Worm (Caenorhabditis elegans): ENCODE results near the gene ZK809.1.
A peak's percentile ranks its signal among the peaks of the same experiment; 100 is the strongest.

The ZK809.1 gene

ce11 chrIV:11635437-11636408 lies 6.2 kb upstream of the ZK809.1 start, which contains the start of gene mars-1:
Gene mars-1, minus strand, starts transcription at chrIV:11635487.
- no peak for TF ChIP-seq zag-1 (tag; optimal IDR thresholded peaks at IDR 0.05)
- no peak for TF ChIP-seq elt-1 (tag; optimal IDR thresholded peaks at IDR 0.05)
- no peak for TF ChIP-seq ama-1 (optimal IDR thresholded peaks at IDR 0.05)
- TF ChIP-seq fkh-2 (tag; optimal IDR thresholded peaks at IDR 0.05) = no peak
- no peak for TF ChIP-seq mdl-1 (tag; optimal IDR thresholded peaks at IDR 0.05)
- TF ChIP-seq nhr-67 (tag; optimal IDR thresholded peaks at IDR 0.05) = no peak
- TF ChIP-seq lsy-12 (tag; optimal IDR thresholded peaks at IDR 0.05) = peak; percentile 22
- TF ChIP-seq ZK546.5 (tag; optimal IDR thresholded peaks at IDR 0.05) = no peak
- no peak for TF ChIP-seq ceh-9 (tag; optimal IDR thresholded peaks at IDR 0.05)
- TF ChIP-seq daf-12 (tag; optimal IDR thresholded peaks at IDR 0.05) = no peak
- peak; percentile 56 for TF ChIP-seq nhr-23 (tag; optimal IDR thresholded peaks at IDR 0.05)
- TF ChIP-seq nhr-28 (tag; optimal IDR thresholded peaks at IDR 0.05) = no peak
- TF ChIP-seq nhr-12 (tag; optimal IDR thresholded peaks at IDR 0.05) = no peak
- TF ChIP-seq jun-1 (tag; optimal IDR thresholded peaks at IDR 0.05) = no peak
- no peak for TF ChIP-seq nhr-76 (tag; optimal IDR thresholded peaks at IDR 0.05)
- TF ChIP-seq elt-3 (tag; optimal IDR thresholded peaks at IDR 0.05) = no peak
- TF ChIP-seq lin-39 (tag; optimal IDR thresholded peaks at IDR 0.05) = no peak
- no peak for TF ChIP-seq nhr-77 (tag; optimal IDR thresholded peaks at IDR 0.05)
- no peak for TF ChIP-seq unc-62 (GFP tag; optimal IDR thresholded peaks at IDR 0.05)
- TF ChIP-seq nfya-1 (tag; optimal IDR thresholded peaks at IDR 0.05; ENCODE audit: insufficient read depth) = peak; percentile 58
- no peak for TF ChIP-seq sea-2 (GFP tag; optimal IDR thresholded peaks at IDR 0.05)
- TF ChIP-seq ztf-11 (tag; optimal IDR thresholded peaks at IDR 0.05) = no peak
- TF ChIP-seq unc-39 (tag; optimal IDR thresholded peaks at IDR 0.05) = no peak
- no peak for TF ChIP-seq pqm-1 (tag; optimal IDR thresholded peaks at IDR 0.05)
- TF ChIP-seq snpc-4 (tag; optimal IDR thresholded peaks at IDR 0.05) = peak; percentile 18
- TF ChIP-seq ceh-16 (tag; optimal IDR thresholded peaks at IDR 0.05) = no peak
- TF ChIP-seq hmg-11 (tag; optimal IDR thresholded peaks at IDR 0.05) = peak; percentile 10
- no peak for TF ChIP-seq aly-2 (tag; optimal IDR thresholded peaks at IDR 0.05)
- peak; percentile 80 for TF ChIP-seq lin-15B (tag; optimal IDR thresholded peaks at IDR 0.05)
- TF ChIP-seq eor-1 (tag; optimal IDR thresholded peaks at IDR 0.05) = no peak
- no peak for TF ChIP-seq ceh-28 (tag; optimal IDR thresholded peaks at IDR 0.05)
- no peak for TF ChIP-seq mml-1 (tag; optimal IDR thresholded peaks at IDR 0.05)
- peak; percentile 25 for TF ChIP-seq fkh-10 (GFP tag; optimal IDR thresholded peaks at IDR 0.05)
- TF ChIP-seq skn-1 (tag; optimal IDR thresholded peaks at IDR 0.05) = peak; percentile 39
- TF ChIP-seq elt-2 (tag; optimal IDR thresholded peaks at IDR 0.05) = peak; percentile 32
- TF ChIP-seq ztf-4 (tag; optimal IDR thresholded peaks at IDR 0.05) = no peak
- TF ChIP-seq R02D3.7 (tag; optimal IDR thresholded peaks at IDR 0.05) = no peak
- peak; percentile 34 for TF ChIP-seq nhr-11 (tag; optimal IDR thresholded peaks at IDR 0.05)
- no peak for TF ChIP-seq fos-1 (tag; optimal IDR thresholded peaks at IDR 0.05)
- no peak for TF ChIP-seq egl-27 (tag; optimal IDR thresholded peaks at IDR 0.05)
- TF ChIP-seq nhr-25 (tag; optimal IDR thresholded peaks at IDR 0.05) = peak; percentile 61
- TF ChIP-seq nhr-43 (tag; optimal IDR thresholded peaks at IDR 0.05; ENCODE audit: poor library complexity, severe bottlenecking) = peak; percentile 31
- TF ChIP-seq egl-5 (tag; optimal IDR thresholded peaks at IDR 0.05) = no peak
- TF ChIP-seq pha-4 (tag; optimal IDR thresholded peaks at IDR 0.05) = peak; percentile 76
- no peak for TF ChIP-seq tbx-2 (tag; optimal IDR thresholded peaks at IDR 0.05)
- TF ChIP-seq nhr-237 (tag; optimal IDR thresholded peaks at IDR 0.05) = no peak
- no peak for TF ChIP-seq ceh-82 (tag; optimal IDR thresholded peaks at IDR 0.05)
